Worm (Caenorhabditis elegans) whole organism, L3 larva: Measurements from ENCODE around the gene srbc-83.
A peak's percentile ranks its signal among the peaks of the same experiment; 100 is the strongest.

Experiments used
- ZK546.5 ChIP-seq: sonication (generic microtip); optimal IDR thresholded peaks from 2 replicates; lab custom pipeline; 2017; ENCODE audit warnings: missing biosample characterization, missing genetic modification characterization
- aly-2 ChIP-seq: fragments of 150-350 bp; optimal IDR thresholded peaks from 2 replicates; lab custom pipeline; 2014; ENCODE audit warnings: missing biosample characterization, missing genetic modification characterization
- ama-1 ChIP-seq: fragments of 150-350 bp; optimal IDR thresholded peaks from 2 replicates; lab custom pipeline; 2018
- ceh-16 ChIP-seq: sonication (generic microtip); optimal IDR thresholded peaks from 2 replicates; lab custom pipeline; 2017; ENCODE audit warnings: missing biosample characterization, missing genetic modification characterization
- ceh-28 ChIP-seq: fragments of 150-350 bp; optimal IDR thresholded peaks from 2 replicates; lab custom pipeline; 2014; ENCODE audit warnings: missing biosample characterization, missing genetic modification reagents, missing genetic modification characterization
- ceh-82 ChIP-seq: fragments of 150-350 bp; optimal IDR thresholded peaks from 2 replicates; lab custom pipeline; 2014; ENCODE audit warnings: missing biosample characterization, missing genetic modification characterization
- ceh-9 ChIP-seq: sonication (generic microtip); optimal IDR thresholded peaks from 2 replicates; lab custom pipeline; 2018; ENCODE audit warnings: missing biosample characterization, missing genetic modification characterization
- daf-12 ChIP-seq: fragments of 150-350 bp; optimal IDR thresholded peaks from 2 replicates; lab custom pipeline; 2014; ENCODE audit warnings: missing biosample characterization, missing genetic modification reagents, missing genetic modification characterization
- egl-27 ChIP-seq: sonication (generic microtip); optimal IDR thresholded peaks from 4 replicates; lab custom pipeline; 2017; ENCODE audit warnings: missing biosample characterization, missing genetic modification reagents, missing genetic modification characterization
- egl-5 ChIP-seq: fragments of 150-350 bp; optimal IDR thresholded peaks from 2 replicates; lab custom pipeline; 2017; ENCODE audit warnings: missing biosample characterization, missing genetic modification reagents, missing genetic modification characterization, inconsistent platforms
- elt-1 ChIP-seq: fragments of 150-350 bp; optimal IDR thresholded peaks from 2 replicates; lab custom pipeline; 2014; ENCODE audit warnings: missing biosample characterization, missing genetic modification characterization
- elt-2 ChIP-seq: sonication (generic microtip); optimal IDR thresholded peaks from 2 replicates; lab custom pipeline; 2016; ENCODE audit warnings: missing genetic modification reagents, mild to moderate bottlenecking, missing genetic modification characterization, missing compliant biosample characterization
- elt-3 ChIP-seq, 3 experiments: fragments of 150-350 bp in 1 of 3; sonication (generic microtip) in 2 of 3; optimal IDR thresholded peaks; 2 replicates in 2 of 3; 4 replicates in 1 of 3; lab custom pipeline; 2014 to 2017; ENCODE audit warnings: missing biosample characterization in 3 of 3, missing genetic modification characterization in 3 of 3
- eor-1 ChIP-seq, 2 experiments: fragments of 150-350 bp; optimal IDR thresholded peaks; 2 replicates each; lab custom pipeline; 2014 to 2018; ENCODE audit warnings: missing biosample characterization in 2 of 2, missing genetic modification characterization in 2 of 2
- fkh-2 ChIP-seq: fragments of 150-350 bp; optimal IDR thresholded peaks from 2 replicates; lab custom pipeline; 2014; ENCODE audit warnings: missing biosample characterization, missing genetic modification reagents, missing genetic modification characterization
- fos-1 ChIP-seq: fragments of 150-350 bp; optimal IDR thresholded peaks from 2 replicates; lab custom pipeline; 2014; ENCODE audit warnings: missing biosample characterization, missing genetic modification characterization
- jun-1 ChIP-seq: fragments of 150-350 bp; optimal IDR thresholded peaks from 2 replicates; lab custom pipeline; 2014; ENCODE audit warnings: missing biosample characterization, missing genetic modification reagents, missing genetic modification characterization
- lin-39 ChIP-seq: fragments of 150-350 bp; optimal IDR thresholded peaks from 2 replicates; lab custom pipeline; 2018; ENCODE audit warnings: missing biosample characterization, missing genetic modification reagents, missing genetic modification characterization
- nfya-1 ChIP-seq: sonication (generic microtip); optimal IDR thresholded peaks from 2 replicates; lab custom pipeline; 2017; ENCODE audit warnings: missing genetic modification characterization, mild to moderate bottlenecking, missing compliant biosample characterization, antibody characterized with exemption, moderate library complexity; ENCODE audit not compliant: insufficient read depth
- nhr-11 ChIP-seq: fragments of 150-350 bp; optimal IDR thresholded peaks from 2 replicates; lab custom pipeline; 2014; ENCODE audit warnings: missing biosample characterization, missing genetic modification characterization
- nhr-237 ChIP-seq: fragments of 150-350 bp; optimal IDR thresholded peaks from 2 replicates; lab custom pipeline; 2014; ENCODE audit warnings: missing biosample characterization, missing genetic modification characterization
- nhr-25 ChIP-seq: sonication (generic microtip); optimal IDR thresholded peaks from 2 replicates; lab custom pipeline; 2017; ENCODE audit warnings: missing biosample characterization, missing genetic modification characterization
- nhr-28 ChIP-seq: fragments of 150-350 bp; optimal IDR thresholded peaks from 2 replicates; lab custom pipeline; 2014; ENCODE audit warnings: missing biosample characterization, missing genetic modification characterization
- nhr-67 ChIP-seq: fragments of 150-350 bp; optimal IDR thresholded peaks from 2 replicates; lab custom pipeline; 2014; ENCODE audit warnings: missing biosample characterization, missing genetic modification characterization
- nhr-76 ChIP-seq: fragments of 150-350 bp; sonication (generic microtip); optimal IDR thresholded peaks from 5 replicates; lab custom pipeline; 2014; ENCODE audit warnings: missing biosample characterization, missing genetic modification characterization
- pqm-1 ChIP-seq: fragments of 150-350 bp; optimal IDR thresholded peaks from 2 replicates; lab custom pipeline; 2017; ENCODE audit warnings: missing biosample characterization, missing genetic modification characterization, inconsistent platforms
- skn-1 ChIP-seq: fragments of 150-350 bp; optimal IDR thresholded peaks from 2 replicates; lab custom pipeline; 2014; ENCODE audit warnings: missing biosample characterization, missing genetic modification characterization
- snpc-4 ChIP-seq: fragments of 150-350 bp; optimal IDR thresholded peaks from 2 replicates; lab custom pipeline; 2014; ENCODE audit warnings: missing biosample characterization, missing genetic modification characterization
- tbx-2 ChIP-seq: sonication (generic microtip); optimal IDR thresholded peaks from 2 replicates; lab custom pipeline; 2016; ENCODE audit warnings: mild to moderate bottlenecking, missing genetic modification characterization, missing compliant biosample characterization
- unc-39 ChIP-seq: sonication (generic microtip); optimal IDR thresholded peaks from 4 replicates; lab custom pipeline; 2017; ENCODE audit warnings: missing biosample characterization, missing genetic modification characterization
- zag-1 ChIP-seq: fragments of 150-350 bp; optimal IDR thresholded peaks from 2 replicates; lab custom pipeline; 2014; ENCODE audit warnings: missing biosample characterization, missing genetic modification characterization
- ztf-11 ChIP-seq: fragments of 150-350 bp; optimal IDR thresholded peaks from 2 replicates; lab custom pipeline; 2014; ENCODE audit warnings: missing biosample characterization, missing genetic modification characterization

The srbc-83 gene

ce11 chrV:16309523-16309922, 12.4 kb downstream of the srbc-83 start, which contains the start of gene oac-7:
oac-7 (plus strand) TSS chrV:16309805.
- no peak for TF ChIP-seq eor-1 (tag; optimal IDR thresholded peaks at IDR 0.05; lab: Kevin White, UChicago)
- no peak for TF ChIP-seq ztf-11
- TF ChIP-seq snpc-4: no peak
- TF ChIP-seq fkh-2 (tag; lab: Kevin White, UChicago): no peak
- no peak for TF ChIP-seq fos-1 (tag; lab: Kevin White, UChicago)
- TF ChIP-seq jun-1: no peak
- TF ChIP-seq egl-27 (tag; lab: Kevin White, UChicago): no peak
- peak; percentile 15 for TF ChIP-seq elt-2 (tag; lab: Kevin White, UChicago)
- TF ChIP-seq ZK546.5: no peak

ce11 chrV:16315004-16315403, 17.8 kb downstream of the srbc-83 start, which contains the start of gene str-214:
str-214 (plus strand) TSS chrV:16315304.
- TF ChIP-seq nhr-76 (no peak), ceh-82 (tag; lab: Kevin White, UChicago) (no peak), ceh-9 (tag; lab: Kevin White, UChicago) (no peak), tbx-2 (no peak), lin-39 (tag; lab: Kevin White, UChicago) (no peak), ztf-11 (no peak), nhr-25 (tag; lab: Kevin White, UChicago) (no peak), daf-12 (tag; lab: Kevin White, UChicago) (no peak), skn-1 (tag; lab: Kevin White, UChicago) (no peak)

ce11 chrV:16317244-16317643, 20.1 kb downstream of the srbc-83 start, which contains the start of gene srh-180:
srh-180 (plus strand) TSS chrV:16317544.
- no peak for TF ChIP-seq skn-1 (tag; lab: Kevin White, UChicago)
- TF ChIP-seq, all 47 proteins: peak for 0

- TF ChIP-seq nfya-1 (tag; lab: Kevin White, UChicago) (no peak), nhr-11 (tag; lab: Kevin White, UChicago) (no peak), nhr-28 (no peak), snpc-4 (no peak), nhr-67 (tag; lab: Kevin White, UChicago) (no peak), ceh-28 (no peak), elt-2 (tag; lab: Kevin White, UChicago) (no peak), zag-1 (tag; lab: Kevin White, UChicago) (no peak), elt-1 (tag; lab: Kevin White, UChicago) (no peak), jun-1 (no peak), daf-12 (tag; lab: Kevin White, UChicago) (no peak), nhr-25 (tag; lab: Kevin White, UChicago) (no peak), fkh-2 (tag; lab: Kevin White, UChicago) (no peak), tbx-2 (no peak), pqm-1 (tag; lab: Kevin White, UChicago) (no peak)
These were observed 25.0 kb downstream of the srbc-83 start for ce11 chrV:16322155-16322554.

ce11 chrV:16328849-16329248, 31.7 kb downstream of the srbc-83 start, which contains the start of gene F57G8.7:
F57G8.7 (plus strand) TSS chrV:16329149.
- no peak for TF ChIP-seq zag-1 (tag; lab: Kevin White, UChicago)
- TF ChIP-seq nfya-1 (tag; lab: Kevin White, UChicago): no peak
- TF ChIP-seq fkh-2 (tag; lab: Kevin White, UChicago): no peak
- TF ChIP-seq ceh-9 (tag; lab: Kevin White, UChicago): no peak
- no peak for TF ChIP-seq unc-39 (tag; lab: Kevin White, UChicago)
- TF ChIP-seq nhr-237: no peak
- TF ChIP-seq egl-5 (tag; lab: Kevin White, UChicago): no peak
- no peak for TF ChIP-seq ama-1 (lab: Kevin White, UChicago)
- TF ChIP-seq snpc-4: no peak
- TF ChIP-seq aly-2 (tag; lab: Kevin White, UChicago): no peak
- TF ChIP-seq nhr-67 (tag; lab: Kevin White, UChicago): no peak
- no peak for TF ChIP-seq tbx-2
- no peak for TF ChIP-seq skn-1 (tag; lab: Kevin White, UChicago)
- no peak for TF ChIP-seq ceh-16 (tag; lab: Kevin White, UChicago)

- TF ChIP-seq elt-3 (tag; optimal IDR thresholded peaks at IDR 0.05; lab: Kevin White, UChicago) (no peak), ceh-9 (tag; lab: Kevin White, UChicago) (no peak), nfya-1 (tag; lab: Kevin White, UChicago) (no peak), ztf-11 (no peak), fkh-2 (tag; lab: Kevin White, UChicago) (no peak)
- TF ChIP-seq, all 47 proteins: peak for 0
These were observed 36.2 kb downstream of the srbc-83 start, which contains the start of gene srh-167 for ce11 chrV:16333412-16333811. srh-167 (plus strand) TSS chrV:16333712.
